Fruit fly (Drosophila melanogaster) whole organism, embryonic: ENCODE measurements around the gene Ser12.

Experiments used
- Adf1 ChIP-seq: fragments of 200-800 bp; sonication (Bioruptor generic); IDR thresholded peaks from 2 replicates; pipeline ENCODE4 v1.3.6; 2022; ENCODE audit warnings: missing biosample characterization, missing genetic modification characterization
- Atf3 ChIP-seq: fragments of 200-800 bp; sonication (Bioruptor generic); optimal IDR thresholded peaks from 3 replicates; lab custom pipeline; 2016; ENCODE audit warnings: missing biosample characterization, missing genetic modification characterization
- CG1024 ChIP-seq: fragments of 200-800 bp; sonication (Bioruptor generic); IDR thresholded peaks from 2 replicates; pipeline ENCODE4 v1.3.6; 2022; ENCODE audit warnings: missing biosample characterization, missing genetic modification characterization
- CG10565 ChIP-seq: fragments of 200-800 bp; sonication (Bioruptor generic); optimal IDR thresholded peaks from 3 replicates; lab custom pipeline; 2016; ENCODE audit warnings: missing biosample characterization, mild to moderate bottlenecking, missing genetic modification characterization
- CG11504 ChIP-seq: fragments of 200-800 bp; sonication (Bioruptor generic); optimal IDR thresholded peaks from 3 replicates; lab custom pipeline; 2019; ENCODE audit warnings: missing biosample characterization, mild to moderate bottlenecking, missing genetic modification characterization, moderate library complexity
- CG11560 ChIP-seq: fragments of 200-800 bp; sonication (Bioruptor generic); IDR thresholded peaks from 3 replicates; pipeline ENCODE4 v1.3.6; 2022; ENCODE audit warnings: missing biosample characterization, missing genetic modification characterization
- CG11696 ChIP-seq: fragments of 200-800 bp; sonication (Bioruptor generic); IDR thresholded peaks from 2 replicates; pipeline ENCODE4 v1.3.6; 2022; ENCODE audit warnings: missing biosample characterization, missing genetic modification characterization
- CG1233 ChIP-seq: fragments of 200-800 bp; sonication (Bioruptor generic); optimal IDR thresholded peaks from 4 replicates; lab custom pipeline; 2018; ENCODE audit warnings: missing biosample characterization, mild to moderate bottlenecking, missing genetic modification characterization
- CG12391 ChIP-seq: fragments of 200-800 bp; sonication (Bioruptor generic); optimal IDR thresholded peaks from 3 replicates; lab custom pipeline; 2018; ENCODE audit warnings: missing biosample characterization, mild to moderate bottlenecking, missing genetic modification characterization, moderate library complexity
- CG12942 ChIP-seq: fragments of 200-800 bp; sonication (Bioruptor generic); optimal IDR thresholded peaks from 3 replicates; lab custom pipeline; 2016; ENCODE audit warnings: missing biosample characterization, missing genetic modification characterization
- CG13424 ChIP-seq: fragments of 200-800 bp; sonication (Bioruptor generic); optimal IDR thresholded peaks from 2 replicates; lab custom pipeline; 2019; ENCODE audit warnings: missing biosample characterization, mild to moderate bottlenecking, missing genetic modification characterization, moderate library complexity
- CG15269 ChIP-seq: fragments of 200-800 bp; sonication (Bioruptor generic); optimal IDR thresholded peaks from 2 replicates; lab custom pipeline; 2018; ENCODE audit warnings: missing biosample characterization, mild to moderate bottlenecking, missing genetic modification characterization, moderate library complexity
- CG17829 ChIP-seq: fragments of 200-800 bp; optimal IDR thresholded peaks from 2 replicates; lab custom pipeline; 2019; ENCODE audit warnings: missing biosample characterization, mild to moderate bottlenecking, missing genetic modification characterization, moderate library complexity
- CG30431 ChIP-seq: fragments of 200-800 bp; sonication (Bioruptor generic); optimal IDR thresholded peaks from 2 replicates; lab custom pipeline; 2017; ENCODE audit warnings: missing biosample characterization, missing genetic modification characterization
- CG3281 ChIP-seq: fragments of 200-800 bp; sonication (Bioruptor generic); optimal IDR thresholded peaks from 3 replicates; lab custom pipeline; 2017; ENCODE audit warnings: missing biosample characterization, mild to moderate bottlenecking, missing genetic modification characterization
- CG34422 ChIP-seq: fragments of 200-800 bp; sonication (Bioruptor generic); IDR thresholded peaks from 3 replicates; pipeline ENCODE4 v1.3.6; 2022; ENCODE audit warnings: missing biosample characterization, missing genetic modification characterization
- CG3847 ChIP-seq: fragments of 200-800 bp; sonication (Bioruptor generic); IDR thresholded peaks from 2 replicates; pipeline ENCODE4 v1.3.6; 2022; ENCODE audit warnings: missing biosample characterization, missing genetic modification characterization
- CG4617 ChIP-seq: fragments of 200-800 bp; sonication (Bioruptor generic); optimal IDR thresholded peaks from 3 replicates; lab custom pipeline; 2016; ENCODE audit warnings: missing biosample characterization, missing genetic modification characterization, borderline replicate concordance
- CG4820 ChIP-seq: fragments of 200-800 bp; sonication (Bioruptor generic); optimal IDR thresholded peaks from 3 replicates; lab custom pipeline; 2016; ENCODE audit warnings: missing biosample characterization, missing genetic modification characterization
- CG6765 ChIP-seq: fragments of 200-800 bp; sonication (Bioruptor generic); optimal IDR thresholded peaks from 3 replicates; lab custom pipeline; 2017; ENCODE audit warnings: missing biosample characterization, mild to moderate bottlenecking, missing genetic modification characterization
- CG6854 ChIP-seq: fragments of 200-800 bp; sonication (Bioruptor generic); optimal IDR thresholded peaks from 3 replicates; lab custom pipeline; 2017; ENCODE audit warnings: missing biosample characterization, mild to moderate bottlenecking, missing genetic modification characterization
- CG8478 ChIP-seq: fragments of >200 bp; optimal IDR thresholded peaks from 2 replicates; lab custom pipeline; 2018
- CG9215 ChIP-seq: fragments of 200-800 bp; sonication (Bioruptor generic); IDR thresholded peaks from 2 replicates; pipeline ENCODE4 v1.3.6; 2022; ENCODE audit warnings: missing biosample characterization, missing genetic modification characterization
- CHES-1-like ChIP-seq: fragments of 200-800 bp; sonication (Bioruptor generic); optimal IDR thresholded peaks from 2 replicates; lab custom pipeline; 2016; ENCODE audit warnings: missing biosample characterization, missing genetic modification characterization
- CoRest ChIP-seq: fragments of 200-800 bp; sonication (Bioruptor generic); optimal IDR thresholded peaks from 3 replicates; lab custom pipeline; 2018; ENCODE audit warnings: missing biosample characterization, mild to moderate bottlenecking, missing genetic modification characterization, moderate library complexity
- D19B ChIP-seq: fragments of 200-800 bp; sonication (Bioruptor generic); optimal IDR thresholded peaks from 2 replicates; lab custom pipeline; 2017; ENCODE audit warnings: missing biosample characterization, mild to moderate bottlenecking, missing genetic modification characterization
- Drgx ChIP-seq: fragments of 200-800 bp; sonication (Bioruptor generic); IDR thresholded peaks from 2 replicates; pipeline ENCODE4 v1.3.6; 2022; ENCODE audit warnings: missing biosample characterization, missing genetic modification characterization
- Elba2 ChIP-seq: fragments of 200-800 bp; sonication (Bioruptor generic); optimal IDR thresholded peaks from 3 replicates; lab custom pipeline; 2016; ENCODE audit warnings: missing biosample characterization, missing genetic modification characterization
- Hr3 ChIP-seq: fragments of 200-800 bp; sonication (Bioruptor generic); optimal IDR thresholded peaks from 3 replicates; lab custom pipeline; 2016; ENCODE audit warnings: missing biosample characterization, missing genetic modification characterization
- Hr51 ChIP-seq, 2 experiments: fragments of 200-800 bp; sonication (Bioruptor generic); optimal IDR thresholded peaks; 2 replicates in 1 of 2; 3 replicates in 1 of 2; lab custom pipeline; 2016 to 2018; ENCODE audit warnings: missing biosample characterization in 2 of 2, missing genetic modification characterization in 2 of 2, mild to moderate bottlenecking in 1 of 2, moderate library complexity in 1 of 2
- Jarid2 ChIP-seq: fragments of 200-800 bp; sonication (Bioruptor generic); optimal IDR thresholded peaks from 3 replicates; lab custom pipeline; 2017; ENCODE audit warnings: mild to moderate bottlenecking, missing biosample characterization, missing genetic modification reagents, missing genetic modification characterization
- Myb ChIP-seq: fragments of 200-800 bp; sonication (Bioruptor generic); optimal IDR thresholded peaks from 2 replicates; lab custom pipeline; 2016; ENCODE audit warnings: missing biosample characterization, missing genetic modification characterization
- Opbp ChIP-seq: fragments of 200-800 bp; sonication (Bioruptor generic); IDR thresholded peaks from 3 replicates; pipeline ENCODE4 v1.3.6; 2022; ENCODE audit warnings: missing biosample characterization, missing genetic modification characterization; ENCODE audit not compliant: partially characterized antibody
- Stat92E ChIP-seq, 3 experiments: fragments of >200 bp in 2 of 3; fragments of 200-800 bp in 1 of 3; sonication (Bioruptor generic) in 1 of 3; optimal IDR thresholded peaks; 2 replicates each; lab custom pipeline; 2017 to 2019; ENCODE audit warnings: missing biosample characterization in 3 of 3, missing genetic modification characterization in 3 of 3, mild to moderate bottlenecking in 1 of 3, moderate library complexity in 1 of 3
- Xrp1 ChIP-seq: fragments of 200-800 bp; sonication (Bioruptor generic); IDR thresholded peaks from 2 replicates; pipeline ENCODE4 v1.3.6; 2022; ENCODE audit warnings: missing biosample characterization, missing genetic modification characterization
- bbx ChIP-seq: fragments of 200-800 bp; sonication (Bioruptor generic); IDR thresholded peaks from 2 replicates; pipeline ENCODE4 v1.3.6; 2022; ENCODE audit warnings: missing biosample characterization, missing genetic modification characterization; ENCODE audit not compliant: partially characterized antibody
- crol ChIP-seq: fragments of 200-800 bp; sonication (Bioruptor generic); IDR thresholded peaks from 2 replicates; pipeline ENCODE4 v1.3.6; 2022; ENCODE audit warnings: missing biosample characterization, missing genetic modification characterization
- dmrt99B ChIP-seq: fragments of 200-800 bp; sonication (Bioruptor generic); optimal IDR thresholded peaks from 2 replicates; lab custom pipeline; 2018; ENCODE audit warnings: missing biosample characterization, mild to moderate bottlenecking, missing genetic modification characterization, moderate library complexity
- emc ChIP-seq: fragments of 200-800 bp; sonication (Bioruptor generic); optimal IDR thresholded peaks from 2 replicates; lab custom pipeline; 2016; ENCODE audit warnings: missing biosample characterization, missing genetic modification characterization
- eyg ChIP-seq: fragments of 200-800 bp; sonication (Bioruptor generic); optimal IDR thresholded peaks from 3 replicates; lab custom pipeline; 2016; ENCODE audit warnings: missing biosample characterization, missing genetic modification characterization
- fu2 ChIP-seq: fragments of 200-800 bp; sonication (Bioruptor generic); optimal IDR thresholded peaks from 2 replicates; lab custom pipeline; 2016; ENCODE audit warnings: missing biosample characterization, missing genetic modification characterization
- hb ChIP-seq: fragments of 200-800 bp; sonication (Bioruptor generic); IDR thresholded peaks from 3 replicates; pipeline ENCODE4 v1.3.6; 2022; ENCODE audit warnings: missing biosample characterization, missing genetic modification characterization; ENCODE audit not compliant: partially characterized antibody
- hth ChIP-seq: fragments of >200 bp; optimal IDR thresholded peaks from 2 replicates; lab custom pipeline; 2017; ENCODE audit warnings: inconsistent platforms
- row ChIP-seq: fragments of 200-800 bp; sonication (Bioruptor generic); IDR thresholded peaks from 3 replicates; pipeline ENCODE4 v1.3.6; 2022; ENCODE audit warnings: missing biosample characterization, missing genetic modification characterization
- sc ChIP-seq, 3 experiments: fragments of >200 bp in 2 of 3; fragments of 200-800 bp in 1 of 3; sonication (Bioruptor generic) in 1 of 3; optimal IDR thresholded peaks; 2 replicates in 2 of 3; 3 replicates in 1 of 3; lab custom pipeline; 2017; ENCODE audit warnings: mild to moderate bottlenecking in 1 of 3, missing biosample characterization in 1 of 3, missing genetic modification characterization in 1 of 3, missing genetic modification reagents in 1 of 3
- slou ChIP-seq: fragments of 200-800 bp; sonication (Bioruptor generic); optimal IDR thresholded peaks from 3 replicates; lab custom pipeline; 2016; ENCODE audit warnings: missing biosample characterization, missing genetic modification characterization
- tio ChIP-seq: fragments of 200-800 bp; sonication (Bioruptor generic); optimal IDR thresholded peaks from 2 replicates; lab custom pipeline; 2017; ENCODE audit warnings: missing biosample characterization, missing genetic modification characterization, inconsistent platforms
- twi ChIP-seq: fragments of 200-800 bp; optimal IDR thresholded peaks from 2 replicates; lab custom pipeline; 2019; ENCODE audit warnings: missing biosample characterization, mild to moderate bottlenecking, missing genetic modification characterization, moderate library complexity
- wdn ChIP-seq: fragments of 200-800 bp; sonication (Bioruptor generic); IDR thresholded peaks from 2 replicates; pipeline ENCODE4 v1.3.6; 2022; ENCODE audit warnings: missing biosample characterization, missing genetic modification characterization
- zf30C ChIP-seq: fragments of 200-800 bp; sonication (Bioruptor generic); optimal IDR thresholded peaks from 3 replicates; lab custom pipeline; 2018; ENCODE audit warnings: missing biosample characterization, mild to moderate bottlenecking, missing genetic modification characterization
- zfh2 ChIP-seq: fragments of 200-800 bp; sonication (Bioruptor generic); optimal IDR thresholded peaks from 2 replicates; lab custom pipeline; 2016; ENCODE audit warnings: missing biosample characterization, missing genetic modification characterization

The Ser12 gene

dm6 chr2L:2214004-2214403 lies 37.1 kb downstream of the Ser12 start, which contains the start of the genes Uch and CG34174 (continued):
- TF ChIP-seq CG15269 (tag; lab: Kevin White, UChicago) (no peak), slou (no peak), Elba2 (GFP tag; lab: Kevin White, UChicago) (no peak), tio (GFP tag; lab: Kevin White, UChicago) (no peak), Drgx (no peak), CG9215 (no peak), Atf3 (no peak), emc (GFP tag; lab: Kevin White, UChicago) (no peak), CG8478 (lab: Kevin White, UChicago) (no peak), CG34422 (peak; percentile 55; the same call in 1 of the 3 replicates), Jarid2 (GFP tag; lab: Kevin White, UChicago) (no peak), eyg (GFP tag; lab: Kevin White, UChicago) (no peak), CG13424 (tag; lab: Kevin White, UChicago) (peak; percentile 37), zfh2 (peak; percentile 1), CG1233 (GFP tag; lab: Kevin White, UChicago) (peak; percentile 9), CG12942 (GFP tag; lab: Kevin White, UChicago) (no peak), row (GFP tag; lab: Robert Waterston, UW) (0 out of 3 replicates have a peak, but pooled peaks have one; percentile 14), CoRest (tag; lab: Kevin White, UChicago) (peak; percentile 29), D19B (GFP tag; lab: Kevin White, UChicago) (no peak), Hr51 (GFP tag; optimal IDR thresholded peaks at IDR 0.05; lab: Kevin White, UChicago) (peak in 1 of 2 experiments; percentile 3), CG11560 (tag; lab: Robert Waterston, UW) (no peak; the same call in 2 of the 3 replicates), fu2 (GFP tag; lab: Kevin White, UChicago) (peak; percentile 20), CG4617 (GFP tag; lab: Kevin White, UChicago) (peak; percentile 42), Hr3 (GFP tag; lab: Kevin White, UChicago) (no peak), CG3847 (GFP tag; lab: Robert Waterston, UW) (peak; percentile 63), CG4820 (GFP tag; lab: Kevin White, UChicago) (no peak), CG10565 (no peak), CHES-1-like (GFP tag; lab: Kevin White, UChicago) (peak; percentile 75), wdn (no peak), Adf1 (no peak), CG11504 (tag; lab: Kevin White, UChicago) (no peak), CG6765 (GFP tag; lab: Kevin White, UChicago) (no peak), CG12391 (no peak), Opbp (GFP tag; lab: Robert Waterston, UW) (0 out of 3 replicates have a peak, but pooled peaks have one; percentile 17), bbx (GFP tag; lab: Robert Waterston, UW) (peak; percentile 47), CG17829 (peak; percentile 19), CG1024 (no peak), CG6854 (GFP tag; lab: Kevin White, UChicago) (no peak), CG30431 (GFP tag; lab: Kevin White, UChicago) (no peak), hb (no peak), CG3281 (GFP tag; lab: Kevin White, UChicago) (peak; percentile 28), dmrt99B (tag; lab: Kevin White, UChicago) (no peak), CG11696 (no peak), sc (optimal IDR thresholded peaks at IDR 0.05; lab: Kevin White, UChicago) (no peak), sc (GFP tag; optimal IDR thresholded peaks at IDR 0.05; lab: Kevin White, UChicago) (no peak), Myb (peak; percentile 53), crol (GFP tag; lab: Robert Waterston, UW) (no peak), zf30C (GFP tag; lab: Kevin White, UChicago) (no peak), Xrp1 (GFP tag; lab: Robert Waterston, UW) (no peak), twi (no peak), hth (lab: Kevin White, UChicago) (no peak), Stat92E (GFP tag; optimal IDR thresholded peaks at IDR 0.05; lab: Kevin White, UChicago) (peak in 1 of 3 experiments; percentile 23)
